Fruit fly (Drosophila melanogaster) whole organism, embryonic: ENCODE results near the gene Hap40.

Experiments used
- BEAF-32 ChIP-seq: fragments of 200-800 bp; sonication (Bioruptor generic); optimal IDR thresholded peaks from 3 replicates; lab custom pipeline; 2017; ENCODE audit warnings: missing biosample characterization, missing genetic modification characterization, mild to moderate bottlenecking, moderate library complexity, missing genetic modification reagents
- Bgb ChIP-seq: fragments of 200-800 bp; sonication (Bioruptor generic); IDR thresholded peaks from 2 replicates; pipeline ENCODE4 v1.3.6; 2022; ENCODE audit warnings: missing biosample characterization, missing genetic modification characterization; ENCODE audit not compliant: partially characterized antibody
- CG10979 ChIP-seq: fragments of 200-800 bp; sonication (Bioruptor generic); optimal IDR thresholded peaks from 2 replicates; lab custom pipeline; 2018; ENCODE audit warnings: missing biosample characterization, mild to moderate bottlenecking, missing genetic modification characterization, moderate library complexity
- CG11695 ChIP-seq: fragments of 200-800 bp; sonication (Bioruptor generic); IDR thresholded peaks from 3 replicates; pipeline ENCODE4 v1.3.6; 2022; ENCODE audit warnings: missing biosample characterization, missing genetic modification characterization
- CG11696 ChIP-seq: fragments of 200-800 bp; sonication (Bioruptor generic); IDR thresholded peaks from 2 replicates; pipeline ENCODE4 v1.3.6; 2022; ENCODE audit warnings: missing biosample characterization, missing genetic modification characterization
- CG12071 ChIP-seq: fragments of 200-800 bp; sonication (Bioruptor generic); optimal IDR thresholded peaks from 3 replicates; lab custom pipeline; 2018; ENCODE audit warnings: missing biosample characterization, mild to moderate bottlenecking, missing genetic modification characterization
- CG1233 ChIP-seq: fragments of 200-800 bp; sonication (Bioruptor generic); optimal IDR thresholded peaks from 4 replicates; lab custom pipeline; 2018; ENCODE audit warnings: missing biosample characterization, mild to moderate bottlenecking, missing genetic modification characterization
- CG15514 ChIP-seq: fragments of 200-800 bp; sonication (Bioruptor generic); optimal IDR thresholded peaks from 3 replicates; lab custom pipeline; 2017; ENCODE audit warnings: missing biosample characterization, missing genetic modification characterization, mild to moderate bottlenecking, moderate library complexity, missing genetic modification reagents
- CG15696 ChIP-seq: fragments of 200-800 bp; sonication (Bioruptor generic); optimal IDR thresholded peaks from 2 replicates; lab custom pipeline; 2019; ENCODE audit warnings: missing biosample characterization, mild to moderate bottlenecking, missing genetic modification characterization, moderate library complexity
- CG16815 ChIP-seq: fragments of 200-800 bp; sonication (Bioruptor generic); optimal IDR thresholded peaks from 3 replicates; lab custom pipeline; 2017; ENCODE audit warnings: missing biosample characterization, mild to moderate bottlenecking, missing genetic modification characterization
- CG18619 ChIP-seq: fragments of 200-800 bp; sonication (Bioruptor generic); optimal IDR thresholded peaks from 3 replicates; lab custom pipeline; 2017; ENCODE audit warnings: missing biosample characterization, mild to moderate bottlenecking, missing genetic modification characterization
- CG2199 ChIP-seq: fragments of 200-800 bp; sonication (Bioruptor generic); IDR thresholded peaks from 3 replicates; pipeline ENCODE4 v1.3.6; 2022; ENCODE audit warnings: missing biosample characterization, missing genetic modification characterization
- CG2875 ChIP-seq: fragments of 200-800 bp; sonication (Bioruptor generic); optimal IDR thresholded peaks from 2 replicates; lab custom pipeline; 2017; ENCODE audit warnings: missing biosample characterization, mild to moderate bottlenecking, missing genetic modification characterization, missing genetic modification reagents
- CG31388 ChIP-seq: fragments of 200-800 bp; sonication (Bioruptor generic); optimal IDR thresholded peaks from 2 replicates; lab custom pipeline; 2016; ENCODE audit warnings: missing biosample characterization, missing genetic modification characterization
- CG32532 ChIP-seq: fragments of 200-800 bp; sonication (Bioruptor generic); IDR thresholded peaks from 2 replicates; pipeline ENCODE4 v1.3.6; 2022; ENCODE audit warnings: missing biosample characterization, missing genetic modification characterization
- CG42726 ChIP-seq: fragments of 200-800 bp; sonication (Bioruptor generic); IDR thresholded peaks from 2 replicates; pipeline ENCODE4 v1.3.6; 2022; ENCODE audit warnings: missing biosample characterization, missing genetic modification characterization; ENCODE audit not compliant: partially characterized antibody
- CG4282 ChIP-seq: fragments of 200-800 bp; sonication (Bioruptor generic); optimal IDR thresholded peaks from 2 replicates; lab custom pipeline; 2016; ENCODE audit warnings: missing biosample characterization, missing genetic modification characterization
- CG4820 ChIP-seq: fragments of 200-800 bp; sonication (Bioruptor generic); optimal IDR thresholded peaks from 3 replicates; lab custom pipeline; 2016; ENCODE audit warnings: missing biosample characterization, missing genetic modification characterization
- CG6175 ChIP-seq: fragments of 200-800 bp; sonication (Bioruptor generic); IDR thresholded peaks from 3 replicates; pipeline ENCODE4 v1.3.6; 2022; ENCODE audit warnings: missing biosample characterization, missing genetic modification characterization
- CG7745 ChIP-seq: fragments of 200-800 bp; sonication (Bioruptor generic); optimal IDR thresholded peaks from 2 replicates; lab custom pipeline; 2018; ENCODE audit warnings: missing biosample characterization, mild to moderate bottlenecking, missing genetic modification characterization, moderate library complexity
- CG7963 ChIP-seq: fragments of 200-800 bp; sonication (Bioruptor generic); IDR thresholded peaks from 3 replicates; pipeline ENCODE4 v1.3.6; 2022; ENCODE audit warnings: missing biosample characterization, missing genetic modification characterization; ENCODE audit not compliant: partially characterized antibody
- CG8281 ChIP-seq: fragments of 200-800 bp; sonication (Bioruptor generic); optimal IDR thresholded peaks from 2 replicates; lab custom pipeline; 2018; ENCODE audit warnings: missing biosample characterization, mild to moderate bottlenecking, missing genetic modification characterization, moderate library complexity
- CG9437 ChIP-seq: fragments of 200-800 bp; sonication (Bioruptor generic); optimal IDR thresholded peaks from 2 replicates; lab custom pipeline; 2018; ENCODE audit warnings: missing biosample characterization, mild to moderate bottlenecking, missing genetic modification characterization
- Dref ChIP-seq: fragments of 200-800 bp; sonication (Bioruptor generic); IDR thresholded peaks from 2 replicates; pipeline ENCODE4 v1.3.6; 2022; ENCODE audit warnings: missing biosample characterization, missing genetic modification characterization
- Gug ChIP-seq: fragments of 200-800 bp; sonication (Bioruptor generic); IDR thresholded peaks from 4 replicates; pipeline ENCODE4 v1.3.6; 2022; ENCODE audit warnings: missing biosample characterization, missing genetic modification characterization
- HLH54F ChIP-seq: fragments of 200-800 bp; sonication (Bioruptor generic); optimal IDR thresholded peaks from 3 replicates; lab custom pipeline; 2016; ENCODE audit warnings: missing biosample characterization, missing genetic modification characterization
- Hmr ChIP-seq: fragments of 200-800 bp; sonication (Bioruptor generic); optimal IDR thresholded peaks from 3 replicates; lab custom pipeline; 2017; ENCODE audit warnings: mild to moderate bottlenecking, missing biosample characterization, missing genetic modification reagents, missing genetic modification characterization
- Hr3 ChIP-seq: fragments of 200-800 bp; sonication (Bioruptor generic); optimal IDR thresholded peaks from 3 replicates; lab custom pipeline; 2016; ENCODE audit warnings: missing biosample characterization, missing genetic modification characterization
- NC2α ChIP-seq: fragments of 200-800 bp; sonication (Bioruptor generic); optimal IDR thresholded peaks from 2 replicates; lab custom pipeline; 2016; ENCODE audit warnings: missing biosample characterization, missing genetic modification characterization
- Neu2 ChIP-seq: fragments of 200-800 bp; sonication (Bioruptor generic); optimal IDR thresholded peaks from 3 replicates; lab custom pipeline; 2016; ENCODE audit warnings: missing biosample characterization, missing genetic modification characterization, borderline replicate concordance
- Nf-YA ChIP-seq: fragments of 200-800 bp; sonication (Bioruptor generic); IDR thresholded peaks from 2 replicates; pipeline ENCODE4 v1.3.6; 2022; ENCODE audit warnings: missing biosample characterization, missing genetic modification characterization
- Rfx ChIP-seq: fragments of 200-800 bp; sonication (Bioruptor generic); IDR thresholded peaks from 2 replicates; pipeline ENCODE4 v1.3.6; 2022; ENCODE audit warnings: missing biosample characterization, missing genetic modification characterization
- Sry-δ ChIP-seq: fragments of 200-800 bp; sonication (Bioruptor generic); optimal IDR thresholded peaks from 2 replicates; lab custom pipeline; 2016; ENCODE audit warnings: missing biosample characterization, missing genetic modification characterization
- ab ChIP-seq: fragments of 200-800 bp; sonication (Bioruptor generic); optimal IDR thresholded peaks from 2 replicates; lab custom pipeline; 2016; ENCODE audit warnings: missing biosample characterization, missing genetic modification characterization
- bcd ChIP-seq: fragments of 200-800 bp; sonication (Bioruptor generic); optimal IDR thresholded peaks from 2 replicates; lab custom pipeline; 2017; ENCODE audit warnings: missing biosample characterization, mild to moderate bottlenecking, missing genetic modification characterization
- danr ChIP-seq: fragments of 200-800 bp; sonication (Bioruptor generic); IDR thresholded peaks from 2 replicates; pipeline ENCODE4 v1.3.6; 2022; ENCODE audit warnings: missing biosample characterization, missing genetic modification characterization
- gcm ChIP-seq: fragments of 200-800 bp; sonication (Bioruptor generic); optimal IDR thresholded peaks from 2 replicates; lab custom pipeline; 2019; ENCODE audit warnings: missing biosample characterization, mild to moderate bottlenecking, missing genetic modification characterization, moderate library complexity
- inv ChIP-seq: fragments of 200-800 bp; sonication (Bioruptor generic); IDR thresholded peaks from 2 replicates; pipeline ENCODE4 v1.3.6; 2022; ENCODE audit warnings: missing biosample characterization, missing genetic modification characterization; ENCODE audit not compliant: partially characterized antibody
- jigr1 ChIP-seq: fragments of 200-800 bp; sonication (Bioruptor generic); IDR thresholded peaks from 3 replicates; pipeline ENCODE4 v1.3.6; 2022; ENCODE audit warnings: missing biosample characterization, missing genetic modification characterization
- kay ChIP-seq: fragments of 200-800 bp; sonication (Bioruptor generic); optimal IDR thresholded peaks from 2 replicates; lab custom pipeline; 2016; ENCODE audit warnings: missing biosample characterization, missing genetic modification characterization
- nau ChIP-seq: fragments of 200-800 bp; sonication (Bioruptor generic); optimal IDR thresholded peaks from 3 replicates; lab custom pipeline; 2017; ENCODE audit warnings: missing biosample characterization, mild to moderate bottlenecking, missing genetic modification characterization, missing genetic modification reagents
- odd ChIP-seq: fragments of 200-800 bp; sonication (Bioruptor generic); optimal IDR thresholded peaks from 2 replicates; lab custom pipeline; 2017; ENCODE audit warnings: missing biosample characterization, mild to moderate bottlenecking, missing genetic modification characterization
- org-1 ChIP-seq: fragments of 200-800 bp; sonication (Bioruptor generic); optimal IDR thresholded peaks from 2 replicates; lab custom pipeline; 2017; ENCODE audit warnings: missing biosample characterization, missing genetic modification characterization
- peb ChIP-seq: fragments of 200-800 bp; sonication (Bioruptor generic); IDR thresholded peaks from 2 replicates; pipeline ENCODE4 v1.3.6; 2022; ENCODE audit warnings: missing biosample characterization, missing genetic modification characterization
- pnt ChIP-seq: fragments of 200-800 bp; sonication (Bioruptor generic); optimal IDR thresholded peaks from 3 replicates; lab custom pipeline; 2016; ENCODE audit warnings: missing biosample characterization, missing genetic modification characterization
- run ChIP-seq: fragments of 200-800 bp; sonication (Bioruptor generic); optimal IDR thresholded peaks from 3 replicates; lab custom pipeline; 2018; ENCODE audit warnings: missing biosample characterization, mild to moderate bottlenecking, missing genetic modification characterization
- sd ChIP-seq: fragments of 200-800 bp; sonication (Bioruptor generic); optimal IDR thresholded peaks from 3 replicates; lab custom pipeline; 2018; ENCODE audit warnings: missing biosample characterization, mild to moderate bottlenecking, missing genetic modification characterization, moderate library complexity
- sisA ChIP-seq: fragments of 200-800 bp; sonication (Bioruptor generic); IDR thresholded peaks from 2 replicates; pipeline ENCODE4 v1.3.6; 2022; ENCODE audit warnings: missing biosample characterization, missing genetic modification characterization
- sna ChIP-seq: fragments of 200-800 bp; sonication (Bioruptor generic); IDR thresholded peaks from 2 replicates; pipeline ENCODE4 v1.3.6; 2022; ENCODE audit warnings: missing biosample characterization, missing genetic modification characterization; ENCODE audit not compliant: partially characterized antibody
- ttk ChIP-seq: fragments of 200-800 bp; sonication (Bioruptor generic); IDR thresholded peaks from 2 replicates; pipeline ENCODE4 v2.1.2; 2022; ENCODE audit warnings: missing biosample characterization, missing genetic modification characterization
- wek ChIP-seq: fragments of 200-800 bp; sonication (Bioruptor generic); optimal IDR thresholded peaks from 3 replicates; lab custom pipeline; 2018; ENCODE audit warnings: missing biosample characterization, mild to moderate bottlenecking, missing genetic modification characterization, moderate library complexity

Hap40 gene

DNA sequence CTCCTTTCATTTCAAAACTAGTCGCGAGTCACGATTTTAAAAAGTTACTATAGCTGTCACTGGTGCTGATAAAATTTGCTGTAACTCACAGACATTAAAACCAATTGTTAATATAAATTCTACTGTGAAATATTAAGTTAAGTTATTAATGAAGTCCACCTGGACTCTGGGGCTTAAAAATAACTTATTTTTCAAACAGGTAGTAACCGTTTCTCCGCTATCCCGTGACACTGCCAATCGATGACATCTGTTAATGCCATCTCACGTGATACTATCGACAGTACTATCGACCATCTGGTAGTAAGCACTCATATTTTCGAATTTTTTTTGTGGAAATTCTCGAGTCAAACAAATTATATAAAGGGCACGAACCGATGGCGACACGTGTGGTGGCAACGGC lies 30.1 kb downstream of the Hap40 start, which contains the start of the genes CG12379 and MagR (continued):
- TF ChIP-seq ttk (GFP tag; lab: Robert Waterston, UW) (no peak), CG15514 (peak; percentile 58), Dref (GFP tag; lab: Robert Waterston, UW) (peak; percentile 69), HLH54F (GFP tag; lab: Kevin White, UChicago) (peak; percentile 63), CG6175 (GFP tag; lab: Robert Waterston, UW) (no peak), CG7745 (tag; lab: Kevin White, UChicago) (no peak), BEAF-32 (peak; percentile 91), CG1233 (GFP tag; lab: Kevin White, UChicago) (peak; percentile 46), Bgb (GFP tag; lab: Robert Waterston, UW) (peak; percentile 61; the same call in 1 of the 2 replicates), bcd (GFP tag; lab: Kevin White, UChicago) (no peak), Sry-δ (GFP tag; lab: Kevin White, UChicago) (peak; percentile 85), sisA (GFP tag; lab: Robert Waterston, UW) (peak; percentile 58), CG11696 (GFP tag; lab: Robert Waterston, UW) (no peak), NC2α (GFP tag; lab: Kevin White, UChicago) (no peak), CG10979 (tag; lab: Kevin White, UChicago) (peak; percentile 30), CG8281 (tag; lab: Kevin White, UChicago) (no peak), CG12071 (GFP tag; lab: Kevin White, UChicago) (no peak), CG32532 (GFP tag; lab: Robert Waterston, UW) (peak; percentile 46; the same call in 1 of the 2 replicates), org-1 (GFP tag; lab: Kevin White, UChicago) (no peak), pnt (GFP tag; lab: Kevin White, UChicago) (peak; percentile 36), sna (peak; percentile 66; the same call in 1 of the 2 replicates), CG16815 (GFP tag; lab: Kevin White, UChicago) (no peak), Rfx (GFP tag; lab: Robert Waterston, UW) (peak; percentile 72), CG11695 (no peak), Neu2 (peak; percentile 98), wek (GFP tag; lab: Kevin White, UChicago) (no peak), Nf-YA (GFP tag; lab: Robert Waterston, UW) (no peak), gcm (GFP tag; lab: Kevin White, UChicago) (no peak), ab (GFP tag; lab: Kevin White, UChicago) (no peak), danr (GFP tag; lab: Robert Waterston, UW) (0 out of 2 replicates have a peak, but pooled peaks have one; percentile 15), Hmr (GFP tag; lab: Kevin White, UChicago) (no peak), CG18619 (peak; percentile 29), nau (GFP tag; lab: Kevin White, UChicago) (no peak), Gug (GFP tag; lab: Robert Waterston, UW) (peak; percentile 52; the same call in 1 of the 4 replicates), run (tag; lab: Kevin White, UChicago) (no peak), CG4820 (GFP tag; lab: Kevin White, UChicago) (no peak), odd (GFP tag; lab: Kevin White, UChicago) (no peak), CG7963 (GFP tag; lab: Robert Waterston, UW) (peak; percentile 60), CG4282 (GFP tag; lab: Kevin White, UChicago) (no peak), CG2199 (GFP tag; lab: Robert Waterston, UW) (no peak), Hr3 (GFP tag; lab: Kevin White, UChicago) (peak; percentile 54), peb (no peak), sd (no peak), jigr1 (no peak), kay (GFP tag; lab: Kevin White, UChicago) (no peak), CG2875 (GFP tag; lab: Kevin White, UChicago) (no peak), CG15696 (tag; lab: Kevin White, UChicago) (peak; percentile 59), CG31388 (no peak), CG42726 (peak; percentile 62; the same call in 1 of the 2 replicates), CG9437 (GFP tag; lab: Kevin White, UChicago) (peak; percentile 16), inv (GFP tag; lab: Robert Waterston, UW) (peak; percentile 78)
